Worm (Caenorhabditis elegans): Measurements from ENCODE around the gene F11E6.4.

ce11 chrIV:17467825-17468224, 2.3 kb downstream of the F11E6.4 start:
- TF ChIP-seq zfp-2 (tag; optimal IDR thresholded peaks at IDR 0.05): no peak
- TF ChIP-seq snpc-4 (tag; optimal IDR thresholded peaks at IDR 0.05): no peak

Measured in whole organism, L4 larva.